2 worm cellular contexts compared by ENCODE assay signal in genomic region chrIV:14557642-14558041, ce11.
A peak's percentile ranks its signal among the peaks of the same experiment; 100 is the strongest.
TF ChIP-seq lines count a peak whose summit lies in the region.

No protein-coding gene starts in this region.

TF ChIP-seq in whole organism, L1 larva, 84 proteins besides CTCF, POLR2A, EP300 and RAD21:
- TF ChIP-seq lin-13 (GFP tag; optimal IDR thresholded peaks at IDR 0.05; lab: Kevin White, UChicago) (no peak), fkh-8 (tag; optimal IDR thresholded peaks at IDR 0.05; lab: Kevin White, UChicago) (peak; percentile 69)

TF ChIP-seq in whole organism, L4 larva, 104 proteins besides CTCF, POLR2A, EP300 and RAD21:
- TF ChIP-seq aha-1 (tag; lab: Kevin White, UChicago) (peak; percentile 54), attf-4 (tag; optimal IDR thresholded peaks at IDR 0.05; lab: Kevin White, UChicago) (no peak)

Comparison
In these comparisons a context has a peak if more than half of its experiments do, and no peak if none do; other contexts are left out.
1. Of the 29 proteins assayed by ChIP-seq in both whole organism, L4 larva and whole organism, L1 larva: peak only in whole organism, L4 larva: aha-1; only in whole organism, L1 larva: none; in both: none; in neither: 28.